Fruit fly (Drosophila melanogaster): Measurements from ENCODE around the gene Ork1.
A peak's percentile ranks its signal among the peaks of the same experiment; 100 is the strongest.

Ork1 gene

DNA sequence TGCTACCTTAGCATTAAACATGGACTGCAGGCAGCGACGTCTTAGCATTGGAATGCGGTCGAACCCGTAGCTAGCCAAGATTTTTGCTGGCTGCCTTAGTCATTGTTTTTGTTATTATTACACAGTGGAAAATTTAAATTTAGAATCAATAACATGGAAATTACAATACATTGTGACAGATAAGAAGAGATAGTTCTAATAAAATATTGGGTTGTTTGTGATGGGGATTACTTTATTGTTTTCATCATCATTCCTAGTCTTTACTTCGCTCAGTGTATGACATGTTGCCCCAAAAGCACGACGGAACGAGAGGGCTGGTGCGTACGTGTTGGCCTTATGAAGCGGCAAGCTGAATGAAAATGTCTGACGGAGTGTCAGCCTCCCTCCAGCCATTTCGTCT lies 45.5 kb upstream of the Ork1 start (continued):
- TF ChIP-seq CG8290 (GFP tag; optimal IDR thresholded peaks at IDR 0.05) (peak; percentile 56), CG8290 (tag; optimal IDR thresholded peaks at IDR 0.05) (peak in 1 of 2 experiments; percentile 93), CG14965 (GFP tag; optimal IDR thresholded peaks at IDR 0.05; ENCODE audit: borderline replicate concordance) (peak; percentile 42), lab (GFP tag; optimal IDR thresholded peaks at IDR 0.05) (peak; percentile 90), Hmr (GFP tag; optimal IDR thresholded peaks at IDR 0.05) (peak; percentile 74), CG31365 (tag; optimal IDR thresholded peaks at IDR 0.05) (peak; percentile 63), Sry-δ (GFP tag; optimal IDR thresholded peaks at IDR 0.05) (peak; percentile 41), CG43689 (GFP tag; IDR thresholded peaks at IDR 0.05) (peak; percentile 74), CG4360 (GFP tag; IDR thresholded peaks at IDR 0.05) (0 out of 2 replicates have a peak, but pooled peaks have one; percentile 36), HHEX (GFP tag; optimal IDR thresholded peaks at IDR 0.05) (peak; percentile 79), CG10543 (GFP tag; optimal IDR thresholded peaks at IDR 0.05) (peak; percentile 86), CG31388 (GFP tag; optimal IDR thresholded peaks at IDR 0.05) (peak; percentile 38), CG15269 (tag; optimal IDR thresholded peaks at IDR 0.05) (peak; percentile 94), CG17612 (GFP tag; IDR thresholded peaks at IDR 0.05) (peak; percentile 72; the same call in 1 of the 2 replicates), YL-1 (GFP tag; optimal IDR thresholded peaks at IDR 0.05) (peak; percentile 13), lbe (GFP tag; optimal IDR thresholded peaks at IDR 0.05) (no peak), CG3838 (GFP tag; optimal IDR thresholded peaks at IDR 0.05) (peak; percentile 18), cwo (GFP tag; optimal IDR thresholded peaks at IDR 0.05) (peak; percentile 76), dimm (GFP tag; IDR thresholded peaks at IDR 0.05) (peak; percentile 72), Usf (GFP tag; optimal IDR thresholded peaks at IDR 0.05) (peak; percentile 20), CG7987 (GFP tag; optimal IDR thresholded peaks at IDR 0.05) (peak; percentile 50), psq (GFP tag; optimal IDR thresholded peaks at IDR 0.05) (no peak), CG10209 (GFP tag; optimal IDR thresholded peaks at IDR 0.05) (peak; percentile 69), amos (GFP tag; IDR thresholded peaks at IDR 0.05; ENCODE audit: partially characterized antibody) (no peak), Sox100B (GFP tag; optimal IDR thresholded peaks at IDR 0.05) (peak; percentile 85), fd64A (GFP tag; optimal IDR thresholded peaks at IDR 0.05) (peak; percentile 48), CG3065 (GFP tag; optimal IDR thresholded peaks at IDR 0.05) (peak; percentile 25), hkb (optimal IDR thresholded peaks at IDR 0.05) (no peak), hkb (GFP tag; IDR thresholded peaks at IDR 0.05) (peak; percentile 90), Hr51 (GFP tag; optimal IDR thresholded peaks at IDR 0.05) (peak; percentile 49 to 92), trem (tag; optimal IDR thresholded peaks at IDR 0.05) (peak; percentile 58), croc (GFP tag; conservative IDR thresholded peaks at IDR 0.05) (peak; percentile 60; the same call in 2 of the 3 replicates), CG14441 (GFP tag; IDR thresholded peaks at IDR 0.05) (peak; percentile 88), CG13296 (GFP tag; optimal IDR thresholded peaks at IDR 0.05) (peak; percentile 88), gt (GFP tag; IDR thresholded peaks at IDR 0.05) (peak; percentile 63; the same call in 1 of the 2 replicates), CG11504 (tag; optimal IDR thresholded peaks at IDR 0.05) (peak; percentile 90), stc (GFP tag; IDR thresholded peaks at IDR 0.05) (peak; percentile 91), CG7556 (GFP tag; optimal IDR thresholded peaks at IDR 0.05) (peak; percentile 82), CG17568 (GFP tag; optimal IDR thresholded peaks at IDR 0.05) (no peak), h (optimal IDR thresholded peaks at IDR 0.05) (no peak), nmo (GFP tag; optimal IDR thresholded peaks at IDR 0.05) (peak; percentile 81), Bteb2 (GFP tag; optimal IDR thresholded peaks at IDR 0.05) (peak; percentile 72), CG2120 (GFP tag; optimal IDR thresholded peaks at IDR 0.05) (peak; percentile 80), lmd (GFP tag; IDR thresholded peaks at IDR 0.05) (peak; percentile 80), CG8388 (GFP tag; optimal IDR thresholded peaks at IDR 0.05) (peak; percentile 79), CG1832 (GFP tag; optimal IDR thresholded peaks at IDR 0.05) (no peak), HLH3B (GFP tag; IDR thresholded peaks at IDR 0.05) (peak; percentile 88), CG9797 (GFP tag; optimal IDR thresholded peaks at IDR 0.05) (no peak), Bgb (GFP tag; IDR thresholded peaks at IDR 0.05; ENCODE audit: partially characterized antibody) (no peak), cg (GFP tag; optimal IDR thresholded peaks at IDR 0.05) (no peak), pnt (GFP tag; optimal IDR thresholded peaks at IDR 0.05) (peak; percentile 83)

Measured in whole organism, embryonic.